Fruit fly (Drosophila melanogaster) whole organism, embryonic: ENCODE measurements around the gene CG11454.

ENCODE experiments used
- ATbp ChIP-seq: fragments of 200-800 bp; sonication (Bioruptor generic); optimal IDR thresholded peaks from 2 replicates; lab custom pipeline; 2017; ENCODE audit warnings: missing biosample characterization, mild to moderate bottlenecking, missing genetic modification characterization, missing genetic modification reagents
- B-H2 ChIP-seq: fragments of 200-800 bp; sonication (Bioruptor generic); optimal IDR thresholded peaks from 2 replicates; lab custom pipeline; 2018; ENCODE audit warnings: missing biosample characterization, mild to moderate bottlenecking, missing genetic modification characterization
- Blimp-1 ChIP-seq: fragments of 200-800 bp; sonication (Bioruptor generic); optimal IDR thresholded peaks from 3 replicates; lab custom pipeline; 2018; ENCODE audit warnings: missing biosample characterization, missing genetic modification characterization, mild to moderate bottlenecking, moderate library complexity, missing genetic modification reagents
- CG10959 ChIP-seq: fragments of 200-800 bp; sonication (Bioruptor generic); IDR thresholded peaks from 2 replicates; pipeline ENCODE4 v1.3.6; 2022; ENCODE audit warnings: missing biosample characterization, missing genetic modification characterization
- CG12155 ChIP-seq: fragments of 200-800 bp; sonication (Bioruptor generic); optimal IDR thresholded peaks from 3 replicates; lab custom pipeline; 2016; ENCODE audit warnings: missing biosample characterization, missing genetic modification characterization
- CG15601 ChIP-seq: fragments of 200-800 bp; sonication (Bioruptor generic); optimal IDR thresholded peaks from 3 replicates; lab custom pipeline; 2019; ENCODE audit warnings: missing biosample characterization, mild to moderate bottlenecking, missing genetic modification characterization, moderate library complexity
- CG1603 ChIP-seq: fragments of 200-800 bp; sonication (Bioruptor generic); optimal IDR thresholded peaks from 2 replicates; lab custom pipeline; 2019; ENCODE audit warnings: missing biosample characterization, mild to moderate bottlenecking, missing genetic modification characterization, moderate library complexity
- CG17802 ChIP-seq: fragments of 200-800 bp; sonication (Bioruptor generic); optimal IDR thresholded peaks from 2 replicates; lab custom pipeline; 2018; ENCODE audit warnings: missing biosample characterization, mild to moderate bottlenecking, missing genetic modification characterization, moderate library complexity
- CG17829 ChIP-seq: fragments of 200-800 bp; optimal IDR thresholded peaks from 2 replicates; lab custom pipeline; 2019; ENCODE audit warnings: missing biosample characterization, mild to moderate bottlenecking, missing genetic modification characterization, moderate library complexity
- CG6854 ChIP-seq: fragments of 200-800 bp; sonication (Bioruptor generic); optimal IDR thresholded peaks from 3 replicates; lab custom pipeline; 2017; ENCODE audit warnings: missing biosample characterization, mild to moderate bottlenecking, missing genetic modification characterization
- CG7271 ChIP-seq: fragments of 200-800 bp; sonication (Bioruptor generic); optimal IDR thresholded peaks from 2 replicates; lab custom pipeline; 2018; ENCODE audit warnings: missing biosample characterization, mild to moderate bottlenecking, missing genetic modification characterization, moderate library complexity
- CG7357 ChIP-seq: fragments of 200-800 bp; sonication (Bioruptor generic); IDR thresholded peaks from 3 replicates; pipeline ENCODE4 v1.3.6; 2022; ENCODE audit warnings: missing biosample characterization, missing genetic modification characterization
- CG8290 ChIP-seq, 3 experiments: fragments of 200-800 bp; sonication (Bioruptor generic); optimal IDR thresholded peaks; 2 replicates each; lab custom pipeline; 2016 to 2019; ENCODE audit warnings: missing biosample characterization in 3 of 3, missing genetic modification characterization in 3 of 3, mild to moderate bottlenecking in 2 of 3, moderate library complexity in 1 of 3
- CG9437 ChIP-seq: fragments of 200-800 bp; sonication (Bioruptor generic); optimal IDR thresholded peaks from 2 replicates; lab custom pipeline; 2018; ENCODE audit warnings: missing biosample characterization, mild to moderate bottlenecking, missing genetic modification characterization
- CG9876 ChIP-seq: fragments of 200-800 bp; sonication (Bioruptor generic); optimal IDR thresholded peaks from 2 replicates; lab custom pipeline; 2016; ENCODE audit warnings: missing biosample characterization, missing genetic modification characterization
- D ChIP-seq, 2 experiments: fragments of 200-800 bp in 1 of 2; fragments of >200 bp in 1 of 2; sonication (Bioruptor generic) in 1 of 2; optimal IDR thresholded peaks; 2 replicates in 1 of 2; 3 replicates in 1 of 2; lab custom pipeline; 2017; ENCODE audit warnings: mild to moderate bottlenecking in 1 of 2, missing biosample characterization in 1 of 2, missing genetic modification characterization in 1 of 2, missing genetic modification reagents in 1 of 2
- Doc2 ChIP-seq: fragments of 200-800 bp; sonication (Bioruptor generic); IDR thresholded peaks from 2 replicates; pipeline ENCODE4 v1.3.6; 2022; ENCODE audit warnings: missing biosample characterization, missing genetic modification characterization
- Hr78 ChIP-seq, 2 experiments: fragments of 200-800 bp in 1 of 2; fragments of >200 bp in 1 of 2; sonication (Bioruptor generic) in 1 of 2; optimal IDR thresholded peaks; 2 replicates each; lab custom pipeline; 2017 to 2019; ENCODE audit warnings: missing biosample characterization in 2 of 2, missing genetic modification characterization in 2 of 2, mild to moderate bottlenecking in 1 of 2, moderate library complexity in 1 of 2
- Hsf ChIP-seq: fragments of 200-800 bp; sonication (Bioruptor generic); optimal IDR thresholded peaks from 3 replicates; lab custom pipeline; 2016; ENCODE audit warnings: missing biosample characterization, missing genetic modification characterization
- Lim3 ChIP-seq: fragments of 200-800 bp; sonication (Bioruptor generic); IDR thresholded peaks from 2 replicates; pipeline ENCODE4 v1.3.6; 2022; ENCODE audit warnings: missing biosample characterization, missing genetic modification characterization
- MESR4 ChIP-seq: fragments of 200-800 bp; sonication (Bioruptor generic); optimal IDR thresholded peaks from 2 replicates; lab custom pipeline; 2018; ENCODE audit warnings: missing biosample characterization, mild to moderate bottlenecking, missing genetic modification characterization, moderate library complexity
- Med ChIP-seq: fragments of 200-800 bp; sonication (Bioruptor generic); peaks from one replicate; lab custom pipeline; 2016; ENCODE audit warnings: missing biosample characterization, missing genetic modification characterization, mild to moderate bottlenecking, inconsistent platforms, moderate library complexity
- Oli ChIP-seq: fragments of 200-800 bp; sonication (Bioruptor generic); optimal IDR thresholded peaks from 2 replicates; lab custom pipeline; 2018; ENCODE audit warnings: missing biosample characterization, mild to moderate bottlenecking, missing genetic modification characterization, moderate library complexity
- Sox102F ChIP-seq: fragments of 200-800 bp; sonication (Bioruptor generic); optimal IDR thresholded peaks from 2 replicates; lab custom pipeline; 2018; ENCODE audit warnings: missing biosample characterization, mild to moderate bottlenecking, missing genetic modification characterization, moderate library complexity
- Tbp ChIP-seq: fragments of >200 bp; optimal IDR thresholded peaks from 2 replicates; lab custom pipeline; 2018; ENCODE audit warnings: missing biosample characterization, missing genetic modification characterization
- YL-1 ChIP-seq: fragments of 200-800 bp; sonication (Bioruptor generic); optimal IDR thresholded peaks from 3 replicates; lab custom pipeline; 2017; ENCODE audit warnings: missing biosample characterization, mild to moderate bottlenecking, missing genetic modification characterization
- ac ChIP-seq: fragments of 200-800 bp; sonication (Bioruptor generic); optimal IDR thresholded peaks from 3 replicates; lab custom pipeline; 2017; ENCODE audit warnings: missing biosample characterization, mild to moderate bottlenecking, missing genetic modification characterization
- ara ChIP-seq: fragments of 200-800 bp; sonication (Bioruptor generic); IDR thresholded peaks from 2 replicates; pipeline ENCODE4 v1.3.6; 2022; ENCODE audit warnings: missing biosample characterization, missing genetic modification characterization
- ase ChIP-seq: fragments of 200-800 bp; sonication (Bioruptor generic); IDR thresholded peaks from 3 replicates; pipeline ENCODE4 v1.3.6; 2022; ENCODE audit warnings: missing biosample characterization, missing genetic modification characterization
- cato ChIP-seq: fragments of 200-800 bp; sonication (Bioruptor generic); optimal IDR thresholded peaks from 2 replicates; lab custom pipeline; 2016; ENCODE audit warnings: missing biosample characterization, missing genetic modification characterization, borderline replicate concordance
- caup ChIP-seq: fragments of 200-800 bp; sonication (Bioruptor generic); optimal IDR thresholded peaks from 3 replicates; lab custom pipeline; 2017; ENCODE audit warnings: missing biosample characterization, mild to moderate bottlenecking, missing genetic modification characterization, moderate library complexity; ENCODE audit not compliant: severe bottlenecking
- cg ChIP-seq: fragments of 200-800 bp; sonication (Bioruptor generic); optimal IDR thresholded peaks from 3 replicates; lab custom pipeline; 2019; ENCODE audit warnings: missing biosample characterization, mild to moderate bottlenecking, missing genetic modification characterization, moderate library complexity
- dpn ChIP-seq, 2 experiments: fragments of 200-800 bp; sonication (Bioruptor generic); optimal IDR thresholded peaks; 3 replicates each; lab custom pipeline; 2016; ENCODE audit warnings: missing biosample characterization in 2 of 2, missing genetic modification characterization in 2 of 2
- exex ChIP-seq: fragments of 200-800 bp; sonication (Bioruptor generic); optimal IDR thresholded peaks from 4 replicates; lab custom pipeline; 2018; ENCODE audit warnings: missing biosample characterization, mild to moderate bottlenecking, missing genetic modification characterization, moderate library complexity
- grn ChIP-seq: fragments of 200-800 bp; sonication (Bioruptor generic); optimal IDR thresholded peaks from 3 replicates; lab custom pipeline; 2017; ENCODE audit warnings: missing biosample characterization, missing genetic modification characterization
- hkb ChIP-seq, 2 experiments: fragments of 200-800 bp in 1 of 2; fragments of >200 bp in 1 of 2; sonication (Bioruptor generic) in 1 of 2; IDR thresholded peaks in 1 of 2; optimal IDR thresholded peaks in 1 of 2; 2 replicates each; pipeline versions ENCODE4 v1.3.6 to Lab custom; 2017 to 2022; ENCODE audit warnings: missing biosample characterization in 1 of 2, missing genetic modification characterization in 1 of 2
- lbe ChIP-seq: fragments of 200-800 bp; sonication (Bioruptor generic); optimal IDR thresholded peaks from 2 replicates; lab custom pipeline; 2016; ENCODE audit warnings: missing biosample characterization, mild to moderate bottlenecking, missing genetic modification characterization
- lilli ChIP-seq: fragments of 200-800 bp; sonication (Bioruptor generic); optimal IDR thresholded peaks from 3 replicates; lab custom pipeline; 2016; ENCODE audit warnings: missing biosample characterization, missing genetic modification characterization
- pb ChIP-seq: fragments of 200-800 bp; sonication (Bioruptor generic); optimal IDR thresholded peaks from 3 replicates; lab custom pipeline; 2016; ENCODE audit warnings: missing biosample characterization, missing genetic modification characterization
- psq ChIP-seq: fragments of 200-800 bp; sonication (Bioruptor generic); optimal IDR thresholded peaks from 2 replicates; lab custom pipeline; 2017; ENCODE audit warnings: missing biosample characterization, missing genetic modification characterization
- row ChIP-seq: fragments of 200-800 bp; sonication (Bioruptor generic); IDR thresholded peaks from 3 replicates; pipeline ENCODE4 v1.3.6; 2022; ENCODE audit warnings: missing biosample characterization, missing genetic modification characterization
- run ChIP-seq: fragments of 200-800 bp; sonication (Bioruptor generic); optimal IDR thresholded peaks from 3 replicates; lab custom pipeline; 2018; ENCODE audit warnings: missing biosample characterization, mild to moderate bottlenecking, missing genetic modification characterization
- schlank ChIP-seq: fragments of 200-800 bp; sonication (Bioruptor generic); optimal IDR thresholded peaks from 2 replicates; lab custom pipeline; 2018; ENCODE audit warnings: missing biosample characterization, mild to moderate bottlenecking, missing genetic modification characterization
- shn ChIP-seq: fragments of 200-800 bp; sonication (Bioruptor generic); optimal IDR thresholded peaks from 3 replicates; lab custom pipeline; 2016; ENCODE audit warnings: missing biosample characterization, missing genetic modification characterization
- twi ChIP-seq: fragments of 200-800 bp; optimal IDR thresholded peaks from 2 replicates; lab custom pipeline; 2019; ENCODE audit warnings: missing biosample characterization, mild to moderate bottlenecking, missing genetic modification characterization, moderate library complexity
- zen2 ChIP-seq: fragments of 200-800 bp; sonication (Bioruptor generic); IDR thresholded peaks from 3 replicates; pipeline ENCODE4 v1.3.6; 2022; ENCODE audit warnings: missing biosample characterization, missing genetic modification characterization; ENCODE audit not compliant: partially characterized antibody

Gene CG11454

dm6 chr2L:128977-129941 is 13.9 kb upstream of the CG11454 start (continued):
- TF ChIP-seq CG15601 (peak; percentile 60), Blimp-1 (GFP tag; lab: Kevin White, UChicago) (peak; percentile 20), shn (GFP tag; lab: Kevin White, UChicago) (peak; percentile 44), hkb (optimal IDR thresholded peaks at IDR 0.05; lab: Kevin White, UChicago) (no peak), hkb (GFP tag; IDR thresholded peaks at IDR 0.05; lab: Robert Waterston, UW) (peak; percentile 42; the same call in 1 of the 2 replicates), row (GFP tag; lab: Robert Waterston, UW) (no peak; the same call in 2 of the 3 replicates), pb (GFP tag; lab: Kevin White, UChicago) (no peak), CG17802 (tag; lab: Kevin White, UChicago) (no peak), psq (GFP tag; lab: Kevin White, UChicago) (no peak), cato (GFP tag; lab: Kevin White, UChicago) (no peak), Hsf (GFP tag; lab: Kevin White, UChicago) (no peak), B-H2 (GFP tag; lab: Kevin White, UChicago) (peak; percentile 65), D (optimal IDR thresholded peaks at IDR 0.05; lab: Kevin White, UChicago) (no peak), D (GFP tag; optimal IDR thresholded peaks at IDR 0.05; lab: Kevin White, UChicago) (no peak), CG9876 (GFP tag; lab: Kevin White, UChicago) (no peak), CG12155 (GFP tag; lab: Kevin White, UChicago) (peak; percentile 34), CG6854 (GFP tag; lab: Kevin White, UChicago) (peak; percentile 31), CG7357 (GFP tag; lab: Robert Waterston, UW) (no peak), lbe (GFP tag; lab: Kevin White, UChicago) (peak; percentile 59), Sox102F (GFP tag; lab: Kevin White, UChicago) (no peak), Doc2 (GFP tag; lab: Robert Waterston, UW) (no peak), ac (GFP tag; lab: Kevin White, UChicago) (no peak), CG9437 (peak; percentile 63), exex (peak; percentile 46), ase (no peak), Lim3 (no peak), caup (GFP tag; lab: Kevin White, UChicago) (peak; percentile 65), Hr78 (GFP tag; optimal IDR thresholded peaks at IDR 0.05; lab: Kevin White, UChicago) (peak in 1 of 2 experiments; percentile 99), schlank (tag; lab: Kevin White, UChicago) (no peak), CG1603 (peak; percentile 26), run (tag; lab: Kevin White, UChicago) (peak; percentile 62), Tbp (GFP tag; lab: Kevin White, UChicago) (no peak), YL-1 (GFP tag; lab: Kevin White, UChicago) (no peak), CG8290 (GFP tag; optimal IDR thresholded peaks at IDR 0.05; lab: Kevin White, UChicago) (peak; percentile 41), CG8290 (tag; optimal IDR thresholded peaks at IDR 0.05; lab: Kevin White, UChicago) (peak; percentile 21 to 82), Med (peak; percentile 96), lilli (GFP tag; lab: Kevin White, UChicago) (peak; percentile 42), grn (GFP tag; lab: Kevin White, UChicago) (peak; percentile 90), ara (GFP tag; lab: Robert Waterston, UW) (0 out of 2 replicates have a peak, but pooled peaks have one; percentile 14), cg (GFP tag; lab: Kevin White, UChicago) (peak; percentile 21), CG7271 (tag; lab: Kevin White, UChicago) (no peak), zen2 (GFP tag; lab: Robert Waterston, UW) (no peak), MESR4 (peak; percentile 13), CG10959 (GFP tag; lab: Robert Waterston, UW) (no peak), twi (tag; lab: Kevin White, UChicago) (no peak), dpn (GFP tag; optimal IDR thresholded peaks at IDR 0.05; lab: Kevin White, UChicago) (peak in 1 of 2 experiments; percentile 14), Oli (tag; lab: Kevin White, UChicago) (no peak), ATbp (GFP tag; lab: Kevin White, UChicago) (no peak), CG17829 (tag; lab: Kevin White, UChicago) (peak; percentile 50)
